Worm (Caenorhabditis elegans) whole organism, L4 larva: ENCODE results near the gene ZK632.12.

Experiments used
- D1046.2 ChIP-seq: fragments of 200-800 bp; sonication (Bioruptor generic); IDR thresholded peaks from 2 replicates; pipeline ENCODE4 v1.3.6; 2022; ENCODE audit warnings: missing genetic modification characterization, missing compliant biosample characterization
- F10B5.3 ChIP-seq: sonication (generic microtip); optimal IDR thresholded peaks from 2 replicates; lab custom pipeline; 2016; ENCODE audit warnings: mild to moderate bottlenecking, missing genetic modification characterization, missing compliant biosample characterization
- F26F4.8 ChIP-seq: fragments of 200-800 bp; sonication (Bioruptor generic); conservative IDR thresholded peaks from 2 replicates; pipeline ENCODE4 v1.3.6; 2022; ENCODE audit warnings: missing genetic modification characterization, missing compliant biosample characterization
- F49E8.2 ChIP-seq: sonication (generic microtip); optimal IDR thresholded peaks from 2 replicates; lab custom pipeline; 2016; ENCODE audit warnings: missing compliant biosample characterization, mild to moderate bottlenecking, missing genetic modification characterization, borderline replicate concordance
- T20F7.1 ChIP-seq: fragments of 200-800 bp; sonication (Bioruptor generic); optimal IDR thresholded peaks from 2 replicates; lab custom pipeline; 2018; ENCODE audit warnings: mild to moderate bottlenecking, missing genetic modification characterization, missing compliant biosample characterization
- Y5F2A.4 ChIP-seq: fragments of 200-800 bp; sonication (Bioruptor generic); optimal IDR thresholded peaks from 2 replicates; lab custom pipeline; 2018; ENCODE audit warnings: mild to moderate bottlenecking, missing genetic modification characterization, missing compliant biosample characterization
- ZK546.5 ChIP-seq, 2 experiments: sonication (generic microtip); optimal IDR thresholded peaks; 2 replicates each; lab custom pipeline; 2017; ENCODE audit warnings: missing biosample characterization in 2 of 2, missing genetic modification characterization in 2 of 2
- aha-1 ChIP-seq: fragments of 150-350 bp; peaks from one replicate; lab custom pipeline; 2014; ENCODE audit warnings: missing biosample characterization, missing genetic modification characterization
- ama-1 ChIP-seq: fragments of 150-350 bp; optimal IDR thresholded peaks from 2 replicates; lab custom pipeline; 2014; ENCODE audit warnings: inconsistent platforms, mixed read lengths
- arid-1 ChIP-seq: fragments of 200-800 bp; sonication (Bioruptor generic); conservative IDR thresholded peaks from 2 replicates; pipeline ENCODE4 v1.3.6; 2022; ENCODE audit warnings: missing genetic modification reagents, missing genetic modification characterization, missing compliant biosample characterization
- ceh-44 ChIP-seq: fragments of 200-800 bp; sonication (Bioruptor generic); IDR thresholded peaks from 2 replicates; pipeline ENCODE4 v1.3.6; 2022; ENCODE audit warnings: missing genetic modification reagents, missing genetic modification characterization, missing compliant biosample characterization
- ces-1 ChIP-seq: fragments of 150-350 bp; sonication (generic microtip); optimal IDR thresholded peaks from 4 replicates; lab custom pipeline; 2014; ENCODE audit warnings: missing biosample characterization, missing genetic modification reagents, missing genetic modification characterization
- ctbp-1 ChIP-seq: fragments of 200-800 bp; sonication (Bioruptor generic); IDR thresholded peaks from 2 replicates; pipeline ENCODE4 v1.3.6; 2022; ENCODE audit warnings: missing genetic modification reagents, missing genetic modification characterization, missing compliant biosample characterization
- daf-12 ChIP-seq: fragments of 150-350 bp; optimal IDR thresholded peaks from 2 replicates; lab custom pipeline; 2014; ENCODE audit warnings: missing biosample characterization, missing genetic modification reagents, missing genetic modification characterization
- daf-16 ChIP-seq, 3 experiments: sonication (generic microtip); optimal IDR thresholded peaks; 2 replicates each; lab custom pipeline; 2016 to 2017; ENCODE audit warnings: missing genetic modification characterization in 3 of 3, missing genetic modification reagents in 3 of 3, mild to moderate bottlenecking in 2 of 3, missing compliant biosample characterization in 2 of 3, missing biosample characterization in 1 of 3, moderate library complexity in 1 of 3
- daf-8 ChIP-seq: fragments of 200-800 bp; sonication (Bioruptor generic); IDR thresholded peaks from 2 replicates; pipeline ENCODE4 v1.3.6; 2022; ENCODE audit warnings: missing genetic modification characterization, missing compliant biosample characterization
- dmd-8 ChIP-seq: fragments of 200-800 bp; sonication (Bioruptor generic); IDR thresholded peaks from 2 replicates; pipeline ENCODE4 v1.3.6; 2022; ENCODE audit warnings: missing genetic modification characterization, missing compliant biosample characterization
- dmd-9 ChIP-seq: fragments of 200-800 bp; sonication (Bioruptor generic); IDR thresholded peaks from 2 replicates; pipeline ENCODE4 v1.3.6; 2022; ENCODE audit warnings: missing genetic modification reagents, missing genetic modification characterization, missing compliant biosample characterization
- dve-1 ChIP-seq: sonication (generic microtip); optimal IDR thresholded peaks from 2 replicates; lab custom pipeline; 2017; ENCODE audit warnings: antibody characterized with exemption, mild to moderate bottlenecking, missing genetic modification characterization, missing compliant biosample characterization; ENCODE audit not compliant: insufficient read depth
- egl-43 ChIP-seq: fragments of 200-800 bp; sonication (Bioruptor generic); IDR thresholded peaks from 2 replicates; pipeline ENCODE4 v1.3.6; 2022; ENCODE audit warnings: missing genetic modification reagents, missing genetic modification characterization, missing compliant biosample characterization
- hlh-11 ChIP-seq: fragments of 200-800 bp; sonication (Bioruptor generic); optimal IDR thresholded peaks from 2 replicates; lab custom pipeline; 2018; ENCODE audit warnings: mild to moderate bottlenecking, missing genetic modification characterization, missing compliant biosample characterization
- lin-1 ChIP-seq: fragments of 200-800 bp; sonication (Bioruptor generic); IDR thresholded peaks from 2 replicates; pipeline ENCODE4 v1.3.6; 2022; ENCODE audit warnings: missing genetic modification reagents, missing genetic modification characterization, missing compliant biosample characterization
- lin-38 ChIP-seq: fragments of 200-800 bp; sonication (Bioruptor generic); IDR thresholded peaks from 2 replicates; pipeline ENCODE4 v1.3.6; 2022; ENCODE audit warnings: missing genetic modification reagents, missing genetic modification characterization, missing compliant biosample characterization
- lsy-2 ChIP-seq, 2 experiments: fragments of 150-350 bp in 1 of 2; sonication (generic microtip) in 1 of 2; optimal IDR thresholded peaks; 2 replicates each; lab custom pipeline; 2014 to 2017; ENCODE audit warnings: missing biosample characterization in 2 of 2, missing genetic modification characterization in 2 of 2
- madf-9 ChIP-seq: fragments of 200-800 bp; sonication (Bioruptor generic); conservative IDR thresholded peaks from 2 replicates; pipeline ENCODE4 v1.3.6; 2022; ENCODE audit warnings: missing genetic modification reagents, missing genetic modification characterization, missing compliant biosample characterization
- mdl-1 ChIP-seq, 2 experiments: fragments of 150-350 bp in 1 of 2; sonication (generic microtip) in 1 of 2; optimal IDR thresholded peaks; 2 replicates each; lab custom pipeline; 2014 to 2017; ENCODE audit warnings: missing biosample characterization in 2 of 2, missing genetic modification characterization in 2 of 2
- mep-1 ChIP-seq: fragments of 150-350 bp; sonication (generic microtip); optimal IDR thresholded peaks from 3 replicates; lab custom pipeline; 2014; ENCODE audit warnings: missing biosample characterization, missing genetic modification characterization
- mes-2 ChIP-seq: sonication (generic microtip); optimal IDR thresholded peaks from 2 replicates; lab custom pipeline; 2016; ENCODE audit warnings: missing genotype, mild to moderate bottlenecking, missing genetic modification characterization, missing compliant biosample characterization; ENCODE audit not compliant: poor library complexity, severe bottlenecking
- mxl-2 ChIP-seq: fragments of 200-800 bp; sonication (Bioruptor generic); conservative IDR thresholded peaks from 2 replicates; pipeline ENCODE4 v1.3.6; 2022; ENCODE audit warnings: missing genetic modification reagents, missing genetic modification characterization, missing compliant biosample characterization
- nhr-102 ChIP-seq: sonication (generic microtip); optimal IDR thresholded peaks from 2 replicates; lab custom pipeline; 2016; ENCODE audit warnings: mild to moderate bottlenecking, missing genetic modification characterization, moderate library complexity, missing compliant biosample characterization
- nhr-111 ChIP-seq: fragments of 200-800 bp; sonication (Bioruptor generic); optimal IDR thresholded peaks from 2 replicates; lab custom pipeline; 2018; ENCODE audit warnings: mild to moderate bottlenecking, missing genetic modification characterization, missing compliant biosample characterization
- nhr-237 ChIP-seq: sonication (generic microtip); optimal IDR thresholded peaks from 2 replicates; lab custom pipeline; 2017; ENCODE audit warnings: missing biosample characterization, missing genetic modification characterization
- nhr-28 ChIP-seq: fragments of 150-350 bp; optimal IDR thresholded peaks from 2 replicates; lab custom pipeline; 2014; ENCODE audit warnings: missing biosample characterization, missing genetic modification characterization
- nhr-48 ChIP-seq: sonication (generic microtip); optimal IDR thresholded peaks from 2 replicates; lab custom pipeline; 2016; ENCODE audit warnings: mild to moderate bottlenecking, missing genetic modification characterization, missing compliant biosample characterization
- nhr-6 ChIP-seq: fragments of 150-350 bp; optimal IDR thresholded peaks from 2 replicates; lab custom pipeline; 2014; ENCODE audit warnings: missing biosample characterization, missing genetic modification characterization
- pha-4 ChIP-seq, 2 experiments: fragments of 150-350 bp in 1 of 2; fragments of 200-800 bp in 1 of 2; sonication (Bioruptor generic) in 1 of 2; IDR thresholded peaks in 1 of 2; optimal IDR thresholded peaks in 1 of 2; 2 replicates each; pipeline versions ENCODE4 v1.3.6 to Lab custom; 2014 to 2022; ENCODE audit warnings: missing genetic modification characterization in 2 of 2, missing genetic modification reagents in 2 of 2, missing biosample characterization in 1 of 2, missing compliant biosample characterization in 1 of 2
- php-3 ChIP-seq: fragments of 200-800 bp; sonication (Bioruptor generic); IDR thresholded peaks from 2 replicates; pipeline ENCODE4 v1.3.6; 2022; ENCODE audit warnings: missing genetic modification reagents, missing genetic modification characterization, missing compliant biosample characterization
- rbr-2 ChIP-seq: sonication (generic microtip); optimal IDR thresholded peaks from 2 replicates; lab custom pipeline; 2016; ENCODE audit warnings: missing genotype, missing genetic modification characterization, missing compliant biosample characterization
- sdz-12 ChIP-seq: fragments of 200-800 bp; sonication (Bioruptor generic); optimal IDR thresholded peaks from 2 replicates; lab custom pipeline; 2018; ENCODE audit warnings: mild to moderate bottlenecking, missing genetic modification characterization, missing compliant biosample characterization
- set-16 ChIP-seq: fragments of 200-800 bp; sonication (Bioruptor generic); IDR thresholded peaks from 2 replicates; pipeline ENCODE4 v1.3.6; 2022; ENCODE audit warnings: missing genetic modification reagents, missing genetic modification characterization, missing compliant biosample characterization
- snpc-1.2 ChIP-seq: fragments of 200-800 bp; sonication (Bioruptor generic); IDR thresholded peaks from 2 replicates; pipeline ENCODE4 v1.3.6; 2022; ENCODE audit warnings: missing genetic modification reagents, missing genetic modification characterization, missing compliant biosample characterization
- spr-1 ChIP-seq: sonication (generic microtip); optimal IDR thresholded peaks from 2 replicates; lab custom pipeline; 2016; ENCODE audit warnings: mild to moderate bottlenecking, missing genetic modification characterization, missing compliant biosample characterization
- tra-1 ChIP-seq: fragments of 200-800 bp; sonication (Bioruptor generic); IDR thresholded peaks from 2 replicates; pipeline ENCODE4 v1.3.6; 2022; ENCODE audit warnings: missing genetic modification reagents, missing genetic modification characterization, missing compliant biosample characterization
- unc-39 ChIP-seq: sonication (generic microtip); optimal IDR thresholded peaks from 2 replicates; lab custom pipeline; 2017; ENCODE audit warnings: missing biosample characterization, missing genetic modification characterization
- unc-62 ChIP-seq, 3 experiments: fragments of 150-350 bp in 1 of 3; sonication (generic microtip); optimal IDR thresholded peaks in 2 of 3; peaks in 1 of 3; 1 replicate in 1 of 3; 2 replicates in 2 of 3; lab custom pipeline; 2014 to 2017; ENCODE audit warnings: missing biosample characterization in 3 of 3, missing genetic modification characterization in 3 of 3, missing genetic modification reagents in 3 of 3, missing genotype in 1 of 3
- zfp-3 ChIP-seq: fragments of 200-800 bp; sonication (Bioruptor generic); conservative IDR thresholded peaks from 2 replicates; pipeline ENCODE4 v1.3.6; 2022; ENCODE audit warnings: missing genetic modification reagents, missing genetic modification characterization, missing compliant biosample characterization

ZK632.12 gene

DNA sequence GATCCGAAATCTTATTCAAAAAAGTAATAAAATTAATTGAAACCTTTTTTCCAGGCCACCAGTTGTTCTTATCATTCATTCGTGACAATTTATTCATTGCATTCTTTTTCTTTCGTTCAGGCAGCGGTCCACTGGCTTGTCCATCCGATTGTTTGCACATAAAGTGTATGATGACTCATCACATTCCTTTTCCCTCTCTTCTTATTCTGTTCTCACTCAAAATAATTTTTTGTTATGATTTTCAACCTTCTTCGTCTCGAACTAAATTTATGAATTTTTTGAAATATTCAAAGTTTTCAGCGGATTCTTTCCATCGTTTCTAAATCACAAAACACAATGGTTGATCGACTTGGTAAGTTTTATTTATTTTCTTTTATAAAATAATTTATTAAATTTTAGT, at the start of gene ZK632.12:
Gene ZK632.12, plus strand, starts transcription at position 301 of the 400 bp plus-strand sequence.
- TF ChIP-seq pha-4 (GFP tag; IDR thresholded peaks at IDR 0.05; lab: Robert Waterston, UW), result no peak
- TF ChIP-seq pha-4 (tag; optimal IDR thresholded peaks at IDR 0.05; lab: Kevin White, UChicago), result peak; percentile 20
- peak in 1 of 2 experiments; percentile 15 for TF ChIP-seq lsy-2 (tag; optimal IDR thresholded peaks at IDR 0.05; lab: Kevin White, UChicago)
- peak; percentile 48 for TF ChIP-seq nhr-6 (tag; lab: Kevin White, UChicago)
- TF ChIP-seq aha-1 (tag; lab: Kevin White, UChicago), result peak; percentile 33
- peak; percentile 19 for TF ChIP-seq dve-1 (tag; lab: Kevin White, UChicago)
- TF ChIP-seq zfp-3, result no peak

DNA sequence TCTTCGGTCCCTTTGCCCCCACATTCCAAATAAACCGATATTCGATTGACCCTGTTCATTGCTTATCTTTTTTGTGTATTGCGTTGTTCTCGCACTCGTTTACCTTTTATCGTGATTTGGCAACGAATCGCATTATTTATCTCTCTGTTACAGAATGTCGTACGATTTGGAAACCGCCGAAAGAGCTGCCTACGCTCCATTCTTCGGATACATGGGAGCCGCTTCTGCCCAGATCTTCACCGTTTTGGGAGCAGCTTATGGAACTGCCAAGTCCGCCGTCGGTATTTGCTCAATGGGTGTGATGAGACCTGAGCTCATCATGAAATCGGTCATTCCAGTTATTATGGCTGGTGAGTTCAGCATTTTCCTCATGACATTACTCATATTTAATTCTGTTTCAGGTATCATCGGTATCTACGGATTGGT, 48.6 kb upstream of the ZK632.12 start, which contains the start of gene vha-2:
Gene vha-2, plus strand, starts transcription at position 154 of the 426 bp plus-strand sequence.
- peak; percentile 12 for TF ChIP-seq nhr-102 (tag; lab: Kevin White, UChicago)
- peak in 1 of 2 experiments; percentile 9 for TF ChIP-seq daf-16 (GFP tag; optimal IDR thresholded peaks at IDR 0.05; lab: Kevin White, UChicago)
- peak; percentile 31 for TF ChIP-seq daf-16 (tag; optimal IDR thresholded peaks at IDR 0.05; lab: Kevin White, UChicago)
- no peak for TF ChIP-seq rbr-2
- TF ChIP-seq pha-4 (GFP tag; IDR thresholded peaks at IDR 0.05; lab: Robert Waterston, UW), result peak; percentile 38
- no peak for TF ChIP-seq pha-4 (tag; optimal IDR thresholded peaks at IDR 0.05; lab: Kevin White, UChicago)
- TF ChIP-seq nhr-28 (tag; lab: Kevin White, UChicago), result no peak
- TF ChIP-seq set-16 (GFP tag; lab: Robert Waterston, UW), result peak; percentile 23; the same call in 1 of the 2 replicates
- TF ChIP-seq lin-1, result peak; percentile 61
- TF ChIP-seq nhr-111 (GFP tag; lab: Kevin White, UChicago), result peak; percentile 42
- peak; percentile 49; the same call in 1 of the 2 replicates for TF ChIP-seq madf-9 (GFP tag; lab: Robert Waterston, UW)
- TF ChIP-seq zfp-3, result no peak; the same call in 1 of the 2 replicates
- peak; percentile 10 for TF ChIP-seq nhr-48
- TF ChIP-seq sdz-12 (GFP tag; lab: Kevin White, UChicago), result no peak
- peak; percentile 26; the same call in 1 of the 2 replicates for TF ChIP-seq tra-1
- peak; percentile 39 for TF ChIP-seq spr-1 (tag; lab: Kevin White, UChicago)
- TF ChIP-seq ces-1 (GFP tag; lab: Kevin White, UChicago), result no peak
- TF ChIP-seq mdl-1 (tag; optimal IDR thresholded peaks at IDR 0.05; lab: Kevin White, UChicago), result no peak
- peak; percentile 77 for TF ChIP-seq lin-38 (GFP tag; lab: Robert Waterston, UW)
- peak; percentile 7 for TF ChIP-seq mep-1 (tag; lab: Kevin White, UChicago)
- TF ChIP-seq nhr-237 (tag; lab: Kevin White, UChicago), result no peak
- TF ChIP-seq daf-12 (tag; lab: Kevin White, UChicago), result no peak
- TF ChIP-seq snpc-1.2 (GFP tag; lab: Robert Waterston, UW), result no peak
- TF ChIP-seq ceh-44 (GFP tag; lab: Robert Waterston, UW), result no peak
- peak in 1 of 2 experiments; percentile 91 for TF ChIP-seq unc-62 (GFP tag; optimal IDR thresholded peaks at IDR 0.05 in 1 of 2; lab: Kevin White, UChicago)
- no peak for TF ChIP-seq unc-62 (tag; optimal IDR thresholded peaks at IDR 0.05; lab: Kevin White, UChicago)
- peak; percentile 90 for TF ChIP-seq ama-1 (lab: Kevin White, UChicago)
- TF ChIP-seq mes-2 (tag; lab: Kevin White, UChicago), result peak; percentile 32
- no peak for TF ChIP-seq dmd-9 (GFP tag; lab: Robert Waterston, UW)
- TF ChIP-seq dve-1 (tag; lab: Kevin White, UChicago), result peak; percentile 31
- peak; percentile 49 for TF ChIP-seq arid-1 (GFP tag; lab: Robert Waterston, UW)
- TF ChIP-seq unc-39 (tag; lab: Kevin White, UChicago), result no peak
- TF ChIP-seq hlh-11 (tag; lab: Kevin White, UChicago), result peak; percentile 32
- no peak for TF ChIP-seq ZK546.5 (tag; optimal IDR thresholded peaks at IDR 0.05; lab: Kevin White, UChicago)
- TF ChIP-seq ctbp-1 (GFP tag; lab: Robert Waterston, UW), result no peak
- no peak for TF ChIP-seq mxl-2 (GFP tag; lab: Robert Waterston, UW)
- TF ChIP-seq Y5F2A.4 (GFP tag; lab: Kevin White, UChicago), result no peak
- peak; percentile 61 for TF ChIP-seq T20F7.1 (GFP tag; lab: Kevin White, UChicago)
- TF ChIP-seq D1046.2 (GFP tag; lab: Robert Waterston, UW), result no peak
- no peak for TF ChIP-seq F10B5.3 (tag; lab: Kevin White, UChicago)
- 0 out of 2 replicates have a peak, but pooled peaks have one; percentile 10 for TF ChIP-seq daf-8
- no peak for TF ChIP-seq F26F4.8
- no peak for TF ChIP-seq dmd-8 (GFP tag; lab: Robert Waterston, UW)
- 0 out of 2 replicates have a peak, but pooled peaks have one; percentile 47 for TF ChIP-seq egl-43 (GFP tag; lab: Robert Waterston, UW)
- peak; percentile 40 for TF ChIP-seq F49E8.2 (tag; lab: Kevin White, UChicago)
- TF ChIP-seq php-3 (GFP tag; lab: Robert Waterston, UW), result no peak
